Fruit fly (Drosophila melanogaster) whole organism, pupa: ENCODE measurements around the gene CG33664.

Source experiments
- CG10348 ChIP-seq: fragments of 200-800 bp; sonication (Bioruptor generic); IDR thresholded peaks from 2 replicates; pipeline ENCODE4 v1.3.6; 2022; ENCODE audit warnings: missing biosample characterization, missing genetic modification characterization
- CG12605 ChIP-seq: fragments of 200-800 bp; sonication (Bioruptor generic); IDR thresholded peaks from 2 replicates; pipeline ENCODE4 v1.3.6; 2022; ENCODE audit warnings: missing biosample characterization, missing genetic modification characterization
- CG13204 ChIP-seq: fragments of 200-800 bp; sonication (Bioruptor generic); optimal IDR thresholded peaks from 2 replicates; lab custom pipeline; 2018; ENCODE audit warnings: missing biosample characterization, mild to moderate bottlenecking, missing genetic modification characterization, moderate library complexity
- CG14655 ChIP-seq: fragments of 200-800 bp; sonication (Bioruptor generic); optimal IDR thresholded peaks from 3 replicates; lab custom pipeline; 2017; ENCODE audit warnings: mild to moderate bottlenecking, missing biosample characterization, missing genetic modification reagents, missing genetic modification characterization
- CG15710 ChIP-seq: fragments of 200-800 bp; sonication (Bioruptor generic); optimal IDR thresholded peaks from 2 replicates; lab custom pipeline; 2018; ENCODE audit warnings: missing biosample characterization, mild to moderate bottlenecking, missing genetic modification characterization, moderate library complexity
- CG17806 ChIP-seq: fragments of 200-800 bp; sonication (Bioruptor generic); optimal IDR thresholded peaks from 2 replicates; lab custom pipeline; 2018; ENCODE audit warnings: missing biosample characterization, mild to moderate bottlenecking, missing genetic modification characterization, moderate library complexity
- CG32121 ChIP-seq: fragments of 200-800 bp; sonication (Bioruptor generic); IDR thresholded peaks from 2 replicates; pipeline ENCODE4 v1.3.6; 2022; ENCODE audit warnings: missing biosample characterization, missing genetic modification characterization
- CG34367 ChIP-seq: fragments of 200-800 bp; sonication (Bioruptor generic); optimal IDR thresholded peaks from 2 replicates; lab custom pipeline; 2018; ENCODE audit warnings: missing biosample characterization, mild to moderate bottlenecking, missing genetic modification characterization
- CG4496 ChIP-seq: fragments of 200-800 bp; sonication (Bioruptor generic); IDR thresholded peaks from 3 replicates; pipeline ENCODE4 v1.3.6; 2022; ENCODE audit warnings: missing biosample characterization, missing genetic modification characterization
- CG8159 ChIP-seq: fragments of 200-800 bp; sonication (Bioruptor generic); optimal IDR thresholded peaks from 3 replicates; lab custom pipeline; 2018; ENCODE audit warnings: missing biosample characterization, mild to moderate bottlenecking, missing genetic modification characterization, moderate library complexity
- CG8301 ChIP-seq: fragments of 200-800 bp; sonication (Bioruptor generic); optimal IDR thresholded peaks from 2 replicates; lab custom pipeline; 2018; ENCODE audit warnings: missing biosample characterization, mild to moderate bottlenecking, missing genetic modification characterization
- CG9948 ChIP-seq: fragments of 200-800 bp; sonication (Bioruptor generic); optimal IDR thresholded peaks from 2 replicates; lab custom pipeline; 2018; ENCODE audit warnings: missing biosample characterization, mild to moderate bottlenecking, missing genetic modification characterization, moderate library complexity
- D1 ChIP-seq: fragments of 200-800 bp; sonication (Bioruptor generic); optimal IDR thresholded peaks from 2 replicates; lab custom pipeline; 2018; ENCODE audit warnings: missing biosample characterization, mild to moderate bottlenecking, missing genetic modification characterization, moderate library complexity
- EcR ChIP-seq: fragments of 200-800 bp; sonication (Bioruptor generic); optimal IDR thresholded peaks from 3 replicates; lab custom pipeline; 2019; ENCODE audit warnings: missing biosample characterization, missing genetic modification characterization, mild to moderate bottlenecking, moderate library complexity, missing genetic modification reagents
- Ets98B ChIP-seq: fragments of 200-800 bp; sonication (Bioruptor generic); IDR thresholded peaks from 2 replicates; pipeline ENCODE4 v1.3.6; 2022; ENCODE audit warnings: missing biosample characterization, missing genetic modification characterization
- Pif1A ChIP-seq: fragments of 200-800 bp; sonication (Bioruptor generic); optimal IDR thresholded peaks from 3 replicates; lab custom pipeline; 2016; ENCODE audit warnings: missing biosample characterization, missing genetic modification characterization
- Pif1B ChIP-seq: fragments of 200-800 bp; sonication (Bioruptor generic); optimal IDR thresholded peaks from 3 replicates; lab custom pipeline; 2016; ENCODE audit warnings: missing biosample characterization, missing genetic modification characterization
- Snoo ChIP-seq: fragments of 200-800 bp; sonication (Bioruptor generic); optimal IDR thresholded peaks from 3 replicates; lab custom pipeline; 2017; ENCODE audit warnings: missing biosample characterization, mild to moderate bottlenecking, missing genetic modification characterization, inconsistent platforms
- fd96Ca ChIP-seq: fragments of 200-800 bp; sonication (Bioruptor generic); IDR thresholded peaks from 3 replicates; pipeline ENCODE4 v1.3.6; 2022; ENCODE audit warnings: missing biosample characterization, missing genetic modification characterization
- gl ChIP-seq: fragments of 200-800 bp; sonication (Bioruptor generic); optimal IDR thresholded peaks from 2 replicates; lab custom pipeline; 2018; ENCODE audit warnings: missing biosample characterization, mild to moderate bottlenecking, missing genetic modification characterization
- rn ChIP-seq: fragments of 200-800 bp; sonication (Bioruptor generic); IDR thresholded peaks from 2 replicates; pipeline ENCODE4 v1.3.6; 2022; ENCODE audit warnings: missing biosample characterization, missing genetic modification characterization

CG33664 gene

DNA sequence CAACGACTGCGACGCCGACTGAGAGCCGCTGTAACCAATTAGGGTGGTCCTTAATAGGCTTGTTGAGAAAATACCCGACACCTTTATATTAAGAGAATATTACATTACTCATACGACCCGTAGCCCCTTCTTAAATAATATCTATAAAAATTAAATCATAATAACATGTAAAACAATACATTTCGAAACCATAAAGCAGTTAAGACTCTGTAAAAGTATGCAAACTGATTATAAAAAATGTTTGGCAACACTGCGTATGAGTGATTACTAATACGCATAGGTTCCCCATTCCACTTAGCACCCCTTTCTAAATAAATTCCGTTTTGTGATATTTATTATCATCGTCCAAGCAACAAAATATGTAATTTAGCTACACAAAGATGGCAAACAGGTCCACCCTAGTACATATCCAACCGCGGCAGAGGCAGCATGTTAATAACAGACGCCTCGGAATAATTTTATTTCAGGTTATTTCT lies 43.4 kb upstream of the CG33664 start:
- peak; percentile 71 for TF ChIP-seq CG17806 (tag; lab: Kevin White, UChicago)
- no peak for TF ChIP-seq EcR (GFP tag; lab: Kevin White, UChicago)
- peak; percentile 36; the same call in 1 of the 3 replicates for TF ChIP-seq CG4496 (GFP tag; lab: Robert Waterston, UW)
- peak; percentile 89 for TF ChIP-seq CG15710 (tag; lab: Kevin White, UChicago)
- peak; percentile 84 for TF ChIP-seq CG9948 (tag; lab: Kevin White, UChicago)
- peak; percentile 48 for TF ChIP-seq gl (tag; lab: Kevin White, UChicago)
- peak; percentile 47 for TF ChIP-seq Ets98B (GFP tag; lab: Robert Waterston, UW)
- TF ChIP-seq CG12605 (GFP tag; lab: Robert Waterston, UW) = peak; percentile 41; the same call in 1 of the 2 replicates
- peak; percentile 90 for TF ChIP-seq Snoo (tag; lab: Kevin White, UChicago)
- TF ChIP-seq CG10348 (GFP tag; lab: Robert Waterston, UW) = no peak
- peak; percentile 66 for TF ChIP-seq D1 (tag; lab: Kevin White, UChicago)
- TF ChIP-seq CG14655 (GFP tag; lab: Kevin White, UChicago) = peak; percentile 90
- TF ChIP-seq fd96Ca (GFP tag; lab: Robert Waterston, UW) = peak; percentile 75
- TF ChIP-seq Pif1A (GFP tag; lab: Kevin White, UChicago) = peak; percentile 87
- peak; percentile 72 for TF ChIP-seq CG13204 (GFP tag; lab: Kevin White, UChicago)
- TF ChIP-seq Pif1B (GFP tag; lab: Kevin White, UChicago) = peak; percentile 88
- TF ChIP-seq rn (GFP tag; lab: Robert Waterston, UW) = peak; percentile 41; the same call in 1 of the 2 replicates
- peak; percentile 58 for TF ChIP-seq CG32121 (GFP tag; lab: Robert Waterston, UW)
- peak; percentile 80 for TF ChIP-seq CG34367
- peak; percentile 99 for TF ChIP-seq CG8159
- TF ChIP-seq CG8301 = peak; percentile 89

DNA sequence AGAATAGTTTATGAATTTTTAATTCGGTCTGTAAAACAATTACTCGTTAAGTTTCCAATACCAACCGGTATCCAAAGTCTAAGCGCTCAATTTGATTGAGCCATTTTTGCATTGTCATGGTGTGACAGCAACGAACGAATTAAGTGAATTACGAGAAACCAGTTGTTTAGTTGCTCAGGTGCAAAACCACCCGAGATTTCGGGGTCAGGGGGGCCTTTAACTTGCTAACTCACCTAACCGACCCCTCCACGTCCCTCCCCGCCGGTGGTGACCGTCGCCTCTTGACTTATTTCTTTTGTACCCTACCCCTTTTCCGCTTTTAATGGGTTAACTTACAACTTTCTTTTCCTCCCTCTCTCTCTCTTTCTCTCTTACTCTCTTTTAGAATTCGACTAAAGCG lies 42.3 kb upstream of the CG33664 start:
- TF ChIP-seq EcR (GFP tag; lab: Kevin White, UChicago) (peak; percentile 1), CG4496 (GFP tag; lab: Robert Waterston, UW) (no peak; the same call in 2 of the 3 replicates)

DNA sequence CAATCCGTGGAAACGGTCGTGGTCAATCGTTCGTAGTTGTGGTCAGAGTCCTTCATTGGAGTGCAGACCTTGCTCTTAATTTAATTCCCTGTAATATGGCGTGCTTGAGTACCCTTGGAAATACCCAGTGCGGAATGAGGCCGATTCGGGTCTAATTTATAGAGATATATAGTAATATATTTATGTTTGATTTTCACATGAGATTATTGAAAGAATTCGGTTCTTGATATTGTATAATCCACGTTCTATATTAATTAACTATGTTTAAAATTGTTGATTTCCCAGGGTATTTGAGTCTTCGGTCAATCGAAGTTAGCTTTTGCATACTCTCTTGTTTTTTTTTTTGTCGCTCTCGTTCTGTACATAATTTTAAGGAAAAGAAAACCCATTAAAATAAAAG lies 40.7 kb upstream of the CG33664 start:
- TF ChIP-seq Snoo (tag; lab: Kevin White, UChicago) (peak; percentile 7), CG8301 (peak; percentile 19), CG15710 (tag; lab: Kevin White, UChicago) (peak; percentile 13), CG8159 (peak; percentile 51), CG34367 (peak; percentile 45), EcR (GFP tag; lab: Kevin White, UChicago) (no peak), CG9948 (tag; lab: Kevin White, UChicago) (peak; percentile 45), CG14655 (GFP tag; lab: Kevin White, UChicago) (peak; percentile 45), Pif1B (GFP tag; lab: Kevin White, UChicago) (peak; percentile 24), CG4496 (GFP tag; lab: Robert Waterston, UW) (no peak), CG17806 (tag; lab: Kevin White, UChicago) (peak; percentile 29), fd96Ca (GFP tag; lab: Robert Waterston, UW) (no peak)

DNA sequence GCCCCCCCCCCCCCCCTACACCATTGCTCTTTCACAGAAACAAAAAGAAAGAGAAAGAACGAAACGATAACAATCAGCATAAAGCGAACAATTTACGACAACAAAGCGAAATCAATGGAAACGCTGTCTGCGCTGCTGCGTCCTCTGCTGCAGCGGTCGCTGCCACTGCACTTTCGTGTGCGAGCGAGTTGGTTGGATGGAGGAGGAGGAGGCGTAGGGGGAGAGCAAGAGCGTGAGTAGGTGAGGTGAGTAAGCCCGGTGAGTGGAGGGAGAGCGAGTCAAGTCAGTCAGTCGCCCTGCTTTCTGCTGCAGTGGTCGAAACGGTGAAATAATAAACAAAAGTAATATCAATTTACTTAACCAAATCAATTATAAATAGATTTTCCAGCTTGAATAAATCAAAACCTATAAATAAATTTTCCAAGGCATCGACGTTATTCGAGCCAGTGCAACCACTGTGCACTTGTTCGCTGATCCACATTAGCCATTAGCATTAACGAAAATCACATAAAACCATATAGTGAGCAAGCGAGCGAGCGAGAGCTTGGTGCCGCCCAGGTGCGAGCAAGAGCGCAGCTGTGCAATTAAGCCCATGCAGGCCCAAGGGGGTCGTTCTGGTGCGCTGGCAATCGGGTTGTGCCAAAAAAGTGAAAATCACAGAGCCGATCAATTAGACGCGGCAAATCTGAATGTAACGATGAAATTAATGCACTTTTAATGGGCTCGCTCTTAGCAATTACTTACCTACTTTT lies 40.1 kb upstream of the CG33664 start:
- peak; percentile 40 for TF ChIP-seq CG15710 (tag; lab: Kevin White, UChicago)
- TF ChIP-seq CG12605 (GFP tag; lab: Robert Waterston, UW) = peak; percentile 91
- peak; percentile 73 for TF ChIP-seq CG10348 (GFP tag; lab: Robert Waterston, UW)
- TF ChIP-seq fd96Ca (GFP tag; lab: Robert Waterston, UW) = peak; percentile 97
- peak; percentile 72 for TF ChIP-seq Snoo (tag; lab: Kevin White, UChicago)
- peak; percentile 98 for TF ChIP-seq Ets98B (GFP tag; lab: Robert Waterston, UW)
- peak; percentile 77 for TF ChIP-seq rn (GFP tag; lab: Robert Waterston, UW)
- TF ChIP-seq CG17806 (tag; lab: Kevin White, UChicago) = peak; percentile 63
- peak; percentile 77 for TF ChIP-seq CG8301
- peak; percentile 49 for TF ChIP-seq gl (tag; lab: Kevin White, UChicago)
- TF ChIP-seq CG34367 = peak; percentile 40
- TF ChIP-seq EcR (GFP tag; lab: Kevin White, UChicago) = peak; percentile 98
- TF ChIP-seq CG13204 (GFP tag; lab: Kevin White, UChicago) = peak; percentile 34
- TF ChIP-seq CG14655 (GFP tag; lab: Kevin White, UChicago) = peak; percentile 71
- peak; percentile 57 for TF ChIP-seq CG8159
- TF ChIP-seq CG9948 (tag; lab: Kevin White, UChicago) = peak; percentile 39
- TF ChIP-seq Pif1B (GFP tag; lab: Kevin White, UChicago) = peak; percentile 86
- TF ChIP-seq CG4496 (GFP tag; lab: Robert Waterston, UW) = peak; percentile 98
- TF ChIP-seq CG32121 (GFP tag; lab: Robert Waterston, UW) = peak; percentile 97
- no peak for TF ChIP-seq D1 (tag; lab: Kevin White, UChicago)
- TF ChIP-seq Pif1A (GFP tag; lab: Kevin White, UChicago) = peak; percentile 87
- TF ChIP-seq, all 21 proteins: peak for 20

DNA sequence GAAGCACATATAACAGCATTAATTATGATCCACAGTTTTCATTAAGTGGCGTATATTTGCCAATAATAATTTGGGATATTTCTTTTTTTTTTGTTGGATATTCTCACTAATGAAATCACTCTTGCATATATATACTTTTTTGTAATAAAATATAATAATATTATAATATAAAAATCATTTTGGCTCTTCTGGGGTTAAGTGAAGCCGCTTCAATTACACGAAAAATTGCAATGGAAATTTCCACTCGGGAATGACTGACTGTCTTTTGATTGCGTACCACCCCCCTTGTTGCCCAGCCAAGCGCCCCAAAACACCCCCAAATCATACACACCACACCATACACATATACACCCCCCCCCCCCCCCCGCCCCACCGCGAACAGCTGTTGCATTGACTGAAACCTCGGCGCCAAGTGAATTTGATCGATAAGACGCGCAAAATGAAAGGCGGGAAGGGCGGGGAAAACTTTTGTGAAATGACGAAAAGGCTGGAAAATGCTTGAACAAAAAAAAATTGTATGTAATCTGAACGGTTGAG lies 39.4 kb upstream of the CG33664 start:
- TF ChIP-seq Snoo (tag; lab: Kevin White, UChicago) = no peak
- TF ChIP-seq Pif1A (GFP tag; lab: Kevin White, UChicago) = no peak
- TF ChIP-seq CG15710 (tag; lab: Kevin White, UChicago) = peak; percentile 18
- no peak for TF ChIP-seq CG14655 (GFP tag; lab: Kevin White, UChicago)
- no peak for TF ChIP-seq CG32121 (GFP tag; lab: Robert Waterston, UW)
